Worm (Caenorhabditis elegans): ENCODE measurements around the gene ceh-37.

DNA sequence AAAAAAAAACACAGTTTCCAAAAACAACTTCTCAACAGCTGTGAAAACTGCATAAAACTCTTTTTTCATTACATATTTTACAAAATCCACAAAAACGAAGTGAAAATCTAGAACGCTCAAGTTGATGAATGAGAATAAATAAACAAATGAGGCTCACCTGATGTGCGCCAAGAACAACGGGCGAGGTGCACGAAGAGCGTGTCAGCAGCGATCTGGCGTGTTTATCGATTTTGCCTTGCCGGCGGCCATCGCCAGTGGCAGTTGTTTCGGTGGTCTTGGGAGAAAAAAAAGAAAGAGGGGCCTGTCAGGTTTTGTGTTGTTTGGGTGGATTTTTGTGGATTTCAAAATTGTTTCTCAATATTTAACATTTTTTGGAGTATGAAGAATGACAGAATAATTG, 34.0 kb downstream of the ceh-37 start, which contains the start of gene idhb-1:
- TF ChIP-seq him-1 (tag; optimal IDR thresholded peaks at IDR 0.05) (no peak), W03F9.2 (tag; optimal IDR thresholded peaks at IDR 0.05) (peak; percentile 46)
